Fruit fly (Drosophila melanogaster) whole organism, embryonic: Measurements from ENCODE around the gene sle.
A peak's percentile ranks its signal among the peaks of the same experiment; 100 is the strongest.

ENCODE experiments used
- B-H2 ChIP-seq: fragments of 200-800 bp; sonication (Bioruptor generic); optimal IDR thresholded peaks from 2 replicates; lab custom pipeline; 2018; ENCODE audit warnings: missing biosample characterization, mild to moderate bottlenecking, missing genetic modification characterization
- CG10209 ChIP-seq: fragments of 200-800 bp; sonication (Bioruptor generic); optimal IDR thresholded peaks from 3 replicates; lab custom pipeline; 2017; ENCODE audit warnings: missing biosample characterization, mild to moderate bottlenecking, missing genetic modification characterization, missing genetic modification reagents
- CG10321 ChIP-seq: fragments of 200-800 bp; sonication (Bioruptor generic); IDR thresholded peaks from 2 replicates; pipeline ENCODE4 v1.3.6; 2022; ENCODE audit warnings: missing biosample characterization, missing genetic modification characterization
- CG12155 ChIP-seq: fragments of 200-800 bp; sonication (Bioruptor generic); optimal IDR thresholded peaks from 3 replicates; lab custom pipeline; 2016; ENCODE audit warnings: missing biosample characterization, missing genetic modification characterization
- CG12391 ChIP-seq: fragments of 200-800 bp; sonication (Bioruptor generic); optimal IDR thresholded peaks from 3 replicates; lab custom pipeline; 2018; ENCODE audit warnings: missing biosample characterization, mild to moderate bottlenecking, missing genetic modification characterization, moderate library complexity
- CG12942 ChIP-seq: fragments of 200-800 bp; sonication (Bioruptor generic); optimal IDR thresholded peaks from 3 replicates; lab custom pipeline; 2016; ENCODE audit warnings: missing biosample characterization, missing genetic modification characterization
- CG15073 ChIP-seq: fragments of 200-800 bp; sonication (Bioruptor generic); optimal IDR thresholded peaks from 2 replicates; lab custom pipeline; 2016; ENCODE audit warnings: missing biosample characterization, missing genetic modification characterization
- CG15479 ChIP-seq: fragments of 200-800 bp; sonication (Bioruptor generic); optimal IDR thresholded peaks from 3 replicates; lab custom pipeline; 2019; ENCODE audit warnings: missing biosample characterization, mild to moderate bottlenecking, missing genetic modification characterization, moderate library complexity
- CG17361 ChIP-seq: fragments of 200-800 bp; sonication (Bioruptor generic); IDR thresholded peaks from 3 replicates; pipeline ENCODE4 v1.3.6; 2022; ENCODE audit warnings: missing biosample characterization, missing genetic modification characterization
- CG18262 ChIP-seq: fragments of 200-800 bp; optimal IDR thresholded peaks from 3 replicates; lab custom pipeline; 2019; ENCODE audit warnings: missing biosample characterization, mild to moderate bottlenecking, missing genetic modification characterization, moderate library complexity
- CG1832 ChIP-seq: fragments of 200-800 bp; sonication (Bioruptor generic); optimal IDR thresholded peaks from 2 replicates; lab custom pipeline; 2017; ENCODE audit warnings: missing biosample characterization, mild to moderate bottlenecking, missing genetic modification characterization, inconsistent platforms
- CG18476 ChIP-seq: fragments of 200-800 bp; sonication (Bioruptor generic); optimal IDR thresholded peaks from 2 replicates; lab custom pipeline; 2016; ENCODE audit warnings: missing biosample characterization, mild to moderate bottlenecking, missing genetic modification characterization
- CG18619 ChIP-seq: fragments of 200-800 bp; sonication (Bioruptor generic); optimal IDR thresholded peaks from 3 replicates; lab custom pipeline; 2017; ENCODE audit warnings: missing biosample characterization, mild to moderate bottlenecking, missing genetic modification characterization
- CG30403 ChIP-seq: fragments of 200-800 bp; sonication (Bioruptor generic); optimal IDR thresholded peaks from 3 replicates; lab custom pipeline; 2016; ENCODE audit warnings: missing biosample characterization, missing genetic modification characterization
- CG31441 ChIP-seq: fragments of 200-800 bp; sonication (Bioruptor generic); IDR thresholded peaks from 2 replicates; pipeline ENCODE4 v1.3.6; 2022; ENCODE audit warnings: missing biosample characterization, missing genetic modification characterization
- CG32532 ChIP-seq: fragments of 200-800 bp; sonication (Bioruptor generic); IDR thresholded peaks from 2 replicates; pipeline ENCODE4 v1.3.6; 2022; ENCODE audit warnings: missing biosample characterization, missing genetic modification characterization
- CG5180 ChIP-seq: fragments of 200-800 bp; sonication (Bioruptor generic); optimal IDR thresholded peaks from 3 replicates; lab custom pipeline; 2017; ENCODE audit warnings: missing biosample characterization, missing genetic modification characterization, mild to moderate bottlenecking, moderate library complexity, missing genetic modification reagents
- CG6254 ChIP-seq: fragments of 200-800 bp; sonication (Bioruptor generic); optimal IDR thresholded peaks from 3 replicates; lab custom pipeline; 2017; ENCODE audit warnings: mild to moderate bottlenecking, missing biosample characterization, missing genetic modification reagents, missing genetic modification characterization
- CG6765 ChIP-seq: fragments of 200-800 bp; sonication (Bioruptor generic); optimal IDR thresholded peaks from 3 replicates; lab custom pipeline; 2017; ENCODE audit warnings: missing biosample characterization, mild to moderate bottlenecking, missing genetic modification characterization
- CG8089 ChIP-seq: fragments of 200-800 bp; sonication (Bioruptor generic); optimal IDR thresholded peaks from 3 replicates; lab custom pipeline; 2016; ENCODE audit warnings: missing biosample characterization, missing genetic modification characterization
- CG8281 ChIP-seq: fragments of 200-800 bp; sonication (Bioruptor generic); optimal IDR thresholded peaks from 2 replicates; lab custom pipeline; 2018; ENCODE audit warnings: missing biosample characterization, mild to moderate bottlenecking, missing genetic modification characterization, moderate library complexity
- CG8765 ChIP-seq: fragments of 200-800 bp; sonication (Bioruptor generic); IDR thresholded peaks from 2 replicates; pipeline ENCODE4 v1.3.6; 2022; ENCODE audit warnings: missing biosample characterization, missing genetic modification characterization
- CG9215 ChIP-seq: fragments of 200-800 bp; sonication (Bioruptor generic); IDR thresholded peaks from 2 replicates; pipeline ENCODE4 v1.3.6; 2022; ENCODE audit warnings: missing biosample characterization, missing genetic modification characterization
- CTCF ChIP-seq: fragments of 200-800 bp; sonication (Bioruptor generic); optimal IDR thresholded peaks from 2 replicates; lab custom pipeline; 2017; ENCODE audit warnings: missing biosample characterization, mild to moderate bottlenecking, missing genetic modification characterization, moderate library complexity
- Deaf1 ChIP-seq: fragments of 200-800 bp; optimal IDR thresholded peaks from 3 replicates; lab custom pipeline; 2019; ENCODE audit warnings: missing biosample characterization, mild to moderate bottlenecking, missing genetic modification characterization, moderate library complexity
- ERR ChIP-seq: fragments of 200-800 bp; sonication (Bioruptor generic); optimal IDR thresholded peaks from 2 replicates; lab custom pipeline; 2016; ENCODE audit warnings: missing biosample characterization, missing genetic modification characterization
- Hand ChIP-seq: fragments of 200-800 bp; sonication (Bioruptor generic); optimal IDR thresholded peaks from 2 replicates; lab custom pipeline; 2017; ENCODE audit warnings: mild to moderate bottlenecking, missing biosample characterization, missing genetic modification reagents, missing genetic modification characterization
- Hr39 ChIP-seq: fragments of >200 bp; optimal IDR thresholded peaks from 2 replicates; lab custom pipeline; 2017
- Hr51 ChIP-seq, 2 experiments: fragments of 200-800 bp; sonication (Bioruptor generic); optimal IDR thresholded peaks; 2 replicates in 1 of 2; 3 replicates in 1 of 2; lab custom pipeline; 2016 to 2018; ENCODE audit warnings: missing biosample characterization in 2 of 2, missing genetic modification characterization in 2 of 2, mild to moderate bottlenecking in 1 of 2, moderate library complexity in 1 of 2
- Med ChIP-seq: fragments of 200-800 bp; sonication (Bioruptor generic); peaks from one replicate; lab custom pipeline; 2016; ENCODE audit warnings: missing biosample characterization, missing genetic modification characterization, mild to moderate bottlenecking, inconsistent platforms, moderate library complexity
- Meics ChIP-seq: fragments of 200-800 bp; sonication (Bioruptor generic); optimal IDR thresholded peaks from 2 replicates; lab custom pipeline; 2017; ENCODE audit warnings: missing biosample characterization, mild to moderate bottlenecking, missing genetic modification characterization
- NK7.1 ChIP-seq: fragments of 200-800 bp; sonication (Bioruptor generic); optimal IDR thresholded peaks from 3 replicates; lab custom pipeline; 2016; ENCODE audit warnings: missing biosample characterization, missing genetic modification characterization
- Neu2 ChIP-seq: fragments of 200-800 bp; sonication (Bioruptor generic); optimal IDR thresholded peaks from 3 replicates; lab custom pipeline; 2016; ENCODE audit warnings: missing biosample characterization, missing genetic modification characterization, borderline replicate concordance
- Nf-YC ChIP-seq: fragments of 200-800 bp; optimal IDR thresholded peaks from 3 replicates; lab custom pipeline; 2019; ENCODE audit warnings: missing biosample characterization, mild to moderate bottlenecking, missing genetic modification characterization, moderate library complexity
- Trl ChIP-seq, 3 experiments: fragments of >200 bp in 2 of 3; fragments of 200-800 bp in 1 of 3; sonication (Bioruptor generic) in 1 of 3; optimal IDR thresholded peaks; 2 replicates in 1 of 3; 3 replicates in 2 of 3; lab custom pipeline; 2016 to 2017; ENCODE audit warnings: missing biosample characterization in 1 of 3, missing genetic modification characterization in 1 of 3
- abd-A ChIP-seq: fragments of 200-800 bp; sonication (Bioruptor generic); optimal IDR thresholded peaks from 3 replicates; lab custom pipeline; 2019; ENCODE audit warnings: missing biosample characterization, mild to moderate bottlenecking, missing genetic modification characterization, moderate library complexity
- az2 ChIP-seq: fragments of 200-800 bp; sonication (Bioruptor generic); optimal IDR thresholded peaks from 3 replicates; lab custom pipeline; 2016; ENCODE audit warnings: missing biosample characterization, missing genetic modification characterization
- cg ChIP-seq: fragments of 200-800 bp; sonication (Bioruptor generic); optimal IDR thresholded peaks from 3 replicates; lab custom pipeline; 2019; ENCODE audit warnings: missing biosample characterization, mild to moderate bottlenecking, missing genetic modification characterization, moderate library complexity
- ftz-f1 ChIP-seq: fragments of 200-800 bp; sonication (Bioruptor generic); optimal IDR thresholded peaks from 2 replicates; lab custom pipeline; 2016; ENCODE audit warnings: missing biosample characterization, missing genetic modification characterization
- gro ChIP-seq: fragments of 200-800 bp; sonication (Bioruptor generic); optimal IDR thresholded peaks from 2 replicates; lab custom pipeline; 2016; ENCODE audit warnings: missing biosample characterization, missing genetic modification characterization
- onecut ChIP-seq: fragments of 200-800 bp; sonication (Bioruptor generic); IDR thresholded peaks from 2 replicates; pipeline ENCODE4 v1.3.6; 2022; ENCODE audit warnings: missing biosample characterization, missing genetic modification characterization
- otp ChIP-seq: fragments of 200-800 bp; sonication (Bioruptor generic); IDR thresholded peaks from 3 replicates; pipeline ENCODE4, ENCODE4 v1.3.6; 2022; ENCODE audit warnings: missing biosample characterization, missing genetic modification characterization
- phol ChIP-seq: fragments of 200-800 bp; sonication (Bioruptor generic); optimal IDR thresholded peaks from 3 replicates; lab custom pipeline; 2018; ENCODE audit warnings: missing biosample characterization, mild to moderate bottlenecking, missing genetic modification characterization, moderate library complexity
- pros ChIP-seq: fragments of 200-800 bp; sonication (Bioruptor generic); optimal IDR thresholded peaks from 3 replicates; lab custom pipeline; 2019; ENCODE audit warnings: missing biosample characterization, mild to moderate bottlenecking, missing genetic modification characterization, moderate library complexity
- repo ChIP-seq: fragments of 200-800 bp; sonication (Bioruptor generic); optimal IDR thresholded peaks from 2 replicates; lab custom pipeline; 2016; ENCODE audit warnings: missing biosample characterization, missing genetic modification characterization
- sd ChIP-seq: fragments of 200-800 bp; sonication (Bioruptor generic); optimal IDR thresholded peaks from 3 replicates; lab custom pipeline; 2018; ENCODE audit warnings: missing biosample characterization, mild to moderate bottlenecking, missing genetic modification characterization, moderate library complexity
- tll ChIP-seq, 2 experiments: fragments of 200-800 bp in 1 of 2; fragments of >200 bp in 1 of 2; sonication (Bioruptor generic) in 1 of 2; optimal IDR thresholded peaks; 2 replicates each; lab custom pipeline; 2017 to 2019; ENCODE audit warnings: missing biosample characterization in 2 of 2, missing genetic modification characterization in 2 of 2, mild to moderate bottlenecking in 1 of 2, moderate library complexity in 1 of 2
- wek ChIP-seq: fragments of 200-800 bp; sonication (Bioruptor generic); optimal IDR thresholded peaks from 3 replicates; lab custom pipeline; 2018; ENCODE audit warnings: missing biosample characterization, mild to moderate bottlenecking, missing genetic modification characterization, moderate library complexity
- zen ChIP-seq: fragments of 200-800 bp; sonication (Bioruptor generic); optimal IDR thresholded peaks from 3 replicates; lab custom pipeline; 2018; ENCODE audit warnings: missing biosample characterization, mild to moderate bottlenecking, missing genetic modification characterization, moderate library complexity

Gene sle

dm6 chr3R:10353932-10354703 is 21.2 kb downstream of the sle start (continued):
- no peak for TF ChIP-seq tll (GFP tag; optimal IDR thresholded peaks at IDR 0.05; lab: Kevin White, UChicago)
- no peak for TF ChIP-seq Neu2 (GFP tag; lab: Kevin White, UChicago)
- no peak for TF ChIP-seq CG10209 (GFP tag; lab: Kevin White, UChicago)
- TF ChIP-seq wek (GFP tag; lab: Kevin White, UChicago): no peak
- TF ChIP-seq CG8765: no peak
- no peak for TF ChIP-seq B-H2
- TF ChIP-seq CG15073 (GFP tag; lab: Kevin White, UChicago): no peak
- TF ChIP-seq CG32532 (GFP tag; lab: Robert Waterston, UW): no peak
- no peak for TF ChIP-seq CG12942 (GFP tag; lab: Kevin White, UChicago)
- TF ChIP-seq CG30403 (GFP tag; lab: Kevin White, UChicago): peak; percentile 42
- no peak for TF ChIP-seq CG10321
- TF ChIP-seq CG6765 (GFP tag; lab: Kevin White, UChicago): no peak
- peak; percentile 57 for TF ChIP-seq phol (tag; lab: Kevin White, UChicago)
- peak; percentile 43 for TF ChIP-seq az2 (GFP tag; lab: Kevin White, UChicago)
- TF ChIP-seq CG9215: no peak
- no peak for TF ChIP-seq NK7.1
- no peak for TF ChIP-seq Hand (GFP tag; lab: Kevin White, UChicago)
- peak; percentile 73 for TF ChIP-seq CG12391 (tag; lab: Kevin White, UChicago)
- peak; percentile 31 for TF ChIP-seq CG8281
- TF ChIP-seq CG6254: peak; percentile 18
- peak; percentile 22 for TF ChIP-seq Meics (GFP tag; lab: Kevin White, UChicago)
- no peak for TF ChIP-seq Hr39 (lab: Kevin White, UChicago)
- no peak for TF ChIP-seq CG8089 (GFP tag; lab: Kevin White, UChicago)
- TF ChIP-seq CG18619: peak; percentile 6
- no peak for TF ChIP-seq repo

dm6 chr3R:10355840-10356562 is 23.1 kb downstream of the sle start:
- TF ChIP-seq CG12155 (peak; percentile 68), CG18476 (GFP tag; lab: Kevin White, UChicago) (no peak), Hr51 (GFP tag; optimal IDR thresholded peaks at IDR 0.05; lab: Kevin White, UChicago) (peak in 1 of 2 experiments; percentile 56), ERR (GFP tag; lab: Kevin White, UChicago) (peak; percentile 84), abd-A (tag; lab: Kevin White, UChicago) (peak; percentile 85), pros (GFP tag; lab: Kevin White, UChicago) (peak; percentile 72), cg (GFP tag; lab: Kevin White, UChicago) (peak; percentile 21), CG15479 (peak; percentile 4), CG31441 (no peak), CG17361 (no peak), Med (GFP tag; lab: Kevin White, UChicago) (peak; percentile 47), otp (GFP tag; lab: Robert Waterston, UW) (no peak), CG1832 (GFP tag; lab: Kevin White, UChicago) (peak; percentile 77), Nf-YC (tag; lab: Kevin White, UChicago) (peak; percentile 6), Deaf1 (tag; lab: Kevin White, UChicago) (peak; percentile 18), Trl (optimal IDR thresholded peaks at IDR 0.05; lab: Kevin White, UChicago) (peak; percentile 87 to 89), Trl (GFP tag; optimal IDR thresholded peaks at IDR 0.05; lab: Kevin White, UChicago) (no peak), CG18262 (tag; lab: Kevin White, UChicago) (no peak), gro (GFP tag; lab: Kevin White, UChicago) (no peak), CG5180 (GFP tag; lab: Kevin White, UChicago) (peak; percentile 72), onecut (GFP tag; lab: Robert Waterston, UW) (peak; percentile 96), sd (tag; lab: Kevin White, UChicago) (no peak), CTCF (GFP tag; lab: Kevin White, UChicago) (peak; percentile 24), zen (no peak), ftz-f1 (GFP tag; lab: Kevin White, UChicago) (peak; percentile 92)
